Worm (Caenorhabditis elegans) whole organism, L4 larva: Measurements from ENCODE around the gene ints-11.

ENCODE experiments used
- F26F4.8 ChIP-seq: fragments of 200-800 bp; sonication (Bioruptor generic); conservative IDR thresholded peaks from 2 replicates; pipeline ENCODE4 v1.3.6; 2022; ENCODE audit warnings: missing genetic modification characterization, missing compliant biosample characterization
- F44E2.7 ChIP-seq: fragments of 200-800 bp; sonication (Bioruptor generic); IDR thresholded peaks from 2 replicates; pipeline ENCODE4 v2.1.2; 2022; ENCODE audit warnings: missing genetic modification characterization, missing compliant biosample characterization
- F49E8.2 ChIP-seq: sonication (generic microtip); optimal IDR thresholded peaks from 2 replicates; lab custom pipeline; 2016; ENCODE audit warnings: missing compliant biosample characterization, mild to moderate bottlenecking, missing genetic modification characterization, borderline replicate concordance
- R02D3.7 ChIP-seq: fragments of 150-350 bp; sonication (generic microtip); optimal IDR thresholded peaks from 3 replicates; lab custom pipeline; 2014; ENCODE audit warnings: missing biosample characterization, missing genetic modification characterization
- Y48G9A.11 ChIP-seq: fragments of 200-800 bp; sonication (Bioruptor generic); IDR thresholded peaks from 2 replicates; pipeline ENCODE4 v1.3.6; 2022; ENCODE audit warnings: missing genetic modification reagents, missing genetic modification characterization, missing compliant biosample characterization
- aly-2 ChIP-seq: sonication (generic microtip); optimal IDR thresholded peaks from 2 replicates; lab custom pipeline; 2018; ENCODE audit warnings: missing biosample characterization, missing genetic modification characterization
- ama-1 ChIP-seq: fragments of 150-350 bp; optimal IDR thresholded peaks from 2 replicates; lab custom pipeline; 2014; ENCODE audit warnings: inconsistent platforms, mixed read lengths
- arid-1 ChIP-seq: fragments of 200-800 bp; sonication (Bioruptor generic); conservative IDR thresholded peaks from 2 replicates; pipeline ENCODE4 v1.3.6; 2022; ENCODE audit warnings: missing genetic modification reagents, missing genetic modification characterization, missing compliant biosample characterization
- attf-4 ChIP-seq: sonication (generic microtip); optimal IDR thresholded peaks from 3 replicates; lab custom pipeline; 2017; ENCODE audit warnings: missing biosample characterization, missing genetic modification characterization
- ceh-82 ChIP-seq: sonication (generic microtip); optimal IDR thresholded peaks from 2 replicates; lab custom pipeline; 2017; ENCODE audit warnings: missing biosample characterization, missing genetic modification characterization
- ctbp-1 ChIP-seq: fragments of 200-800 bp; sonication (Bioruptor generic); IDR thresholded peaks from 2 replicates; pipeline ENCODE4 v1.3.6; 2022; ENCODE audit warnings: missing genetic modification reagents, missing genetic modification characterization, missing compliant biosample characterization
- daf-16 ChIP-seq, 3 experiments: sonication (generic microtip); optimal IDR thresholded peaks; 2 replicates each; lab custom pipeline; 2016 to 2017; ENCODE audit warnings: missing genetic modification characterization in 3 of 3, missing genetic modification reagents in 3 of 3, mild to moderate bottlenecking in 2 of 3, missing compliant biosample characterization in 2 of 3, missing biosample characterization in 1 of 3, moderate library complexity in 1 of 3
- daf-19 ChIP-seq: fragments of 200-800 bp; sonication (Bioruptor generic); conservative IDR thresholded peaks from 2 replicates; pipeline ENCODE4 v1.3.6; 2022; ENCODE audit warnings: missing genetic modification characterization, missing compliant biosample characterization
- dmd-8 ChIP-seq: fragments of 200-800 bp; sonication (Bioruptor generic); IDR thresholded peaks from 2 replicates; pipeline ENCODE4 v1.3.6; 2022; ENCODE audit warnings: missing genetic modification characterization, missing compliant biosample characterization
- egl-43 ChIP-seq: fragments of 200-800 bp; sonication (Bioruptor generic); IDR thresholded peaks from 2 replicates; pipeline ENCODE4 v1.3.6; 2022; ENCODE audit warnings: missing genetic modification reagents, missing genetic modification characterization, missing compliant biosample characterization
- hlh-30 ChIP-seq: sonication (generic microtip); optimal IDR thresholded peaks from 2 replicates; lab custom pipeline; 2017; ENCODE audit warnings: antibody characterized with exemption, mild to moderate bottlenecking, missing genetic modification characterization, missing compliant biosample characterization; ENCODE audit not compliant: insufficient read depth
- lim-7 ChIP-seq: fragments of 200-800 bp; sonication (Bioruptor generic); IDR thresholded peaks from 2 replicates; pipeline ENCODE4 v1.3.6; 2022; ENCODE audit warnings: missing genetic modification characterization, missing compliant biosample characterization
- lin-13 ChIP-seq: fragments of 150-350 bp; optimal IDR thresholded peaks from 2 replicates; lab custom pipeline; 2014; ENCODE audit warnings: missing biosample characterization, missing genetic modification reagents, missing genetic modification characterization
- lin-15B ChIP-seq: fragments of 150-350 bp; sonication (generic microtip); optimal IDR thresholded peaks from 3 replicates; lab custom pipeline; 2014; ENCODE audit warnings: missing biosample characterization, missing genetic modification characterization
- lin-38 ChIP-seq: fragments of 200-800 bp; sonication (Bioruptor generic); IDR thresholded peaks from 2 replicates; pipeline ENCODE4 v1.3.6; 2022; ENCODE audit warnings: missing genetic modification reagents, missing genetic modification characterization, missing compliant biosample characterization
- lin-39 ChIP-seq: fragments of 150-350 bp; optimal IDR thresholded peaks from 2 replicates; lab custom pipeline; 2014; ENCODE audit warnings: missing biosample characterization, missing genetic modification reagents, missing genetic modification characterization
- lir-3 ChIP-seq: sonication (generic microtip); optimal IDR thresholded peaks from 2 replicates; lab custom pipeline; 2016; ENCODE audit warnings: mild to moderate bottlenecking, missing genetic modification characterization, missing compliant biosample characterization
- lsy-2 ChIP-seq, 2 experiments: fragments of 150-350 bp in 1 of 2; sonication (generic microtip) in 1 of 2; optimal IDR thresholded peaks; 2 replicates each; lab custom pipeline; 2014 to 2017; ENCODE audit warnings: missing biosample characterization in 2 of 2, missing genetic modification characterization in 2 of 2
- madf-9 ChIP-seq: fragments of 200-800 bp; sonication (Bioruptor generic); conservative IDR thresholded peaks from 2 replicates; pipeline ENCODE4 v1.3.6; 2022; ENCODE audit warnings: missing genetic modification reagents, missing genetic modification characterization, missing compliant biosample characterization
- mdt-29 ChIP-seq: fragments of 200-800 bp; sonication (Bioruptor generic); IDR thresholded peaks from 2 replicates; pipeline ENCODE4 v1.3.6; 2022; ENCODE audit warnings: missing genetic modification reagents, missing genetic modification characterization, missing compliant biosample characterization
- mep-1 ChIP-seq: fragments of 150-350 bp; sonication (generic microtip); optimal IDR thresholded peaks from 3 replicates; lab custom pipeline; 2014; ENCODE audit warnings: missing biosample characterization, missing genetic modification characterization
- mes-2 ChIP-seq: sonication (generic microtip); optimal IDR thresholded peaks from 2 replicates; lab custom pipeline; 2016; ENCODE audit warnings: missing genotype, mild to moderate bottlenecking, missing genetic modification characterization, missing compliant biosample characterization; ENCODE audit not compliant: poor library complexity, severe bottlenecking
- mxl-3 ChIP-seq: fragments of 200-800 bp; sonication (Bioruptor generic); optimal IDR thresholded peaks from 2 replicates; lab custom pipeline; 2018; ENCODE audit warnings: mild to moderate bottlenecking, missing genetic modification characterization, missing compliant biosample characterization
- nhr-102 ChIP-seq: sonication (generic microtip); optimal IDR thresholded peaks from 2 replicates; lab custom pipeline; 2016; ENCODE audit warnings: mild to moderate bottlenecking, missing genetic modification characterization, moderate library complexity, missing compliant biosample characterization
- nhr-237 ChIP-seq: sonication (generic microtip); optimal IDR thresholded peaks from 2 replicates; lab custom pipeline; 2017; ENCODE audit warnings: missing biosample characterization, missing genetic modification characterization
- nhr-25 ChIP-seq: sonication (generic microtip); optimal IDR thresholded peaks from 2 replicates; lab custom pipeline; 2017; ENCODE audit warnings: missing genetic modification characterization, mild to moderate bottlenecking, missing compliant biosample characterization, antibody characterized with exemption, moderate library complexity, borderline replicate concordance; ENCODE audit not compliant: insufficient read depth
- nhr-41 ChIP-seq: fragments of 200-800 bp; sonication (Bioruptor generic); IDR thresholded peaks from 2 replicates; pipeline ENCODE4 v1.3.6; 2022; ENCODE audit warnings: missing genetic modification reagents, missing genetic modification characterization, missing compliant biosample characterization
- nhr-76 ChIP-seq: fragments of 150-350 bp; optimal IDR thresholded peaks from 2 replicates; lab custom pipeline; 2014; ENCODE audit warnings: missing biosample characterization, missing genetic modification characterization
- snpc-1.2 ChIP-seq: fragments of 200-800 bp; sonication (Bioruptor generic); IDR thresholded peaks from 2 replicates; pipeline ENCODE4 v1.3.6; 2022; ENCODE audit warnings: missing genetic modification reagents, missing genetic modification characterization, missing compliant biosample characterization
- unc-130 ChIP-seq: sonication (generic microtip); optimal IDR thresholded peaks from 2 replicates; lab custom pipeline; 2016; ENCODE audit warnings: missing genetic modification reagents, missing genetic modification characterization, missing compliant biosample characterization
- unc-62 ChIP-seq, 3 experiments: fragments of 150-350 bp in 1 of 3; sonication (generic microtip); optimal IDR thresholded peaks in 2 of 3; peaks in 1 of 3; 1 replicate in 1 of 3; 2 replicates in 2 of 3; lab custom pipeline; 2014 to 2017; ENCODE audit warnings: missing biosample characterization in 3 of 3, missing genetic modification characterization in 3 of 3, missing genetic modification reagents in 3 of 3, missing genotype in 1 of 3
- zfp-2 ChIP-seq: sonication (generic microtip); optimal IDR thresholded peaks from 2 replicates; lab custom pipeline; 2016; ENCODE audit warnings: mild to moderate bottlenecking, missing genetic modification characterization, missing compliant biosample characterization
- zfp-3 ChIP-seq: fragments of 200-800 bp; sonication (Bioruptor generic); conservative IDR thresholded peaks from 2 replicates; pipeline ENCODE4 v1.3.6; 2022; ENCODE audit warnings: missing genetic modification reagents, missing genetic modification characterization, missing compliant biosample characterization
- ztf-11 ChIP-seq: fragments of 150-350 bp; optimal IDR thresholded peaks from 2 replicates; lab custom pipeline; 2014; ENCODE audit warnings: missing biosample characterization, missing genetic modification characterization
- ztf-7 ChIP-seq: fragments of 150-350 bp; optimal IDR thresholded peaks from 2 replicates; lab custom pipeline; 2014; ENCODE audit warnings: missing biosample characterization, missing genetic modification characterization

Gene ints-11

DNA sequence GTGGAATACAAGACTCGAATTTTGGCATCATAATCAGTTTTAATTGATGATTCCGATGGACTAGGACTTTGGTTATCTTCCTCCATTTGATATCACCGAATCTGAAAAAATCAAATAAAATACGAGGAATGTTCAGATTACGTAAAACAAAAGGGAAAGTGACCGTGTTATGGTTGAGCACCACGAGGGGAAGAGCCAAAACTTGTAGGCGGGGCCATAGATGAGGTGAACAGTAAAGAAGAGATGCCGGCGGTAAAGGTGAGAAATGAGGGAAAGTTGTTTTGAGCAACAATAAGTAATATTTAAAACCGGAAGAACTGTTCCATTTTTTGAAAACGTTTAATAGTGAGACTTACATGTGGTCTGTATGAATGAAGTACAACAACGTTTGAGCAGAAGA lies 6.7 kb upstream of the ints-11 start, which contains the start of gene F10B5.3:
Gene F10B5.3, minus strand, starts transcription at position 101 of the 400 bp plus-strand sequence.
- no peak for TF ChIP-seq lin-39
- TF ChIP-seq unc-62 (GFP tag; optimal IDR thresholded peaks at IDR 0.05 in 1 of 2; lab: Kevin White, UChicago): peak in 1 of 2 experiments; percentile 7
- no peak for TF ChIP-seq unc-62 (tag; optimal IDR thresholded peaks at IDR 0.05; lab: Kevin White, UChicago)
- TF ChIP-seq, all 104 proteins: peak for 1

DNA sequence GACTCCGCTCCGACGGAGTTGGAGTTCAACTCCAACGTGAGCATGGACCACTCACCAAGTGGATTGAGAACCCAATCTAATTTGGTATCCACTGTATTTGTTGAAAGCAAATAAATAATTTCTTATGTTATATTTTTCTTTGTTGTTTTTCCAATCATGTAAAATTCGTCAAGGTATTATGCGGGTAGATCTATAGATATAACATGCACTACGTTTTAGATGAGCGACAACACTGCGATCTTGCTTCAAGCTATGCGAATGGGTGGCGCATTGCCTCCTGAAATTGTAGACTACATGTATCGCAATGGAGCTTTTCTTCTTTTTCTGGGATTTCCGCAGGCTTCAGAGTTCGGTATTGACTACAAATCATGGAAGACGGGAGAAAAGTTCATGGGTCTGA lies 1.3 kb upstream of the ints-11 start, which contains the start of gene F10B5.2:
Gene F10B5.2, plus strand, starts transcription at position 220 of the 400 bp plus-strand sequence.
- peak; percentile 8 for TF ChIP-seq unc-130
- 0 out of 2 replicates have a peak, but pooled peaks have one; percentile 54 for TF ChIP-seq arid-1 (GFP tag; lab: Robert Waterston, UW)
- TF ChIP-seq snpc-1.2 (GFP tag; lab: Robert Waterston, UW): 0 out of 2 replicates have a peak, but pooled peaks have one; percentile 49
- 0 out of 2 replicates have a peak, but pooled peaks have one; percentile 48 for TF ChIP-seq F26F4.8 (GFP tag; lab: Robert Waterston, UW)
- TF ChIP-seq daf-19 (GFP tag; lab: Robert Waterston, UW): 0 out of 2 replicates have a peak, but pooled peaks have one; percentile 41
- no peak for TF ChIP-seq lir-3
- TF ChIP-seq F49E8.2 (tag; lab: Kevin White, UChicago): peak; percentile 61
- peak; percentile 50 for TF ChIP-seq lin-38 (GFP tag; lab: Robert Waterston, UW)
- 0 out of 2 replicates have a peak, but pooled peaks have one; percentile 48 for TF ChIP-seq Y48G9A.11
- no peak for TF ChIP-seq ztf-11
- TF ChIP-seq lin-13 (GFP tag; lab: Kevin White, UChicago): no peak

DNA sequence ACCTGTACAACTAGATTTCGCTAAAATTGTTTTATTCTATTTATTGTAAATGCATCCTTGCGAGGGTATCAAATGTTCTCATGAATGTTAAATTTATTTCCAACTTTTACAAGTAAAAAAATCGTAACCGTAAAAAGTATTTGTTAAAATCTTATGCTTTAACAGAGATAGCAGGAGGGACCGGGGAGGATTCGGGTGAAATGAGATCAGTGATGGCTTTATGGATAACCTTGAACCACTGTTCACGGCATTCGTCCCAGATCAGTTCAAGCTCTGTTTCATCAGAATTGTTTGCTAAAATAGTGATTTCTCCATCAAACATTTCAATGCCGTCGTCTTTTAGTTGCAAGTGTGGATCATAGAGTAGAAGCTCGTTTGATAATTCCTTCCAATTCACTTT lies 2.1 kb downstream of the ints-11 start:
- TF ChIP-seq nhr-41 (no peak), arid-1 (GFP tag; lab: Robert Waterston, UW) (0 out of 2 replicates have a peak, but pooled peaks have one; percentile 10), lin-38 (GFP tag; lab: Robert Waterston, UW) (peak; percentile 51), snpc-1.2 (GFP tag; lab: Robert Waterston, UW) (no peak), F49E8.2 (tag; lab: Kevin White, UChicago) (peak; percentile 1), aly-2 (tag; lab: Kevin White, UChicago) (peak; percentile 67), mdt-29 (GFP tag; lab: Robert Waterston, UW) (no peak), mes-2 (peak; percentile 5)

DNA sequence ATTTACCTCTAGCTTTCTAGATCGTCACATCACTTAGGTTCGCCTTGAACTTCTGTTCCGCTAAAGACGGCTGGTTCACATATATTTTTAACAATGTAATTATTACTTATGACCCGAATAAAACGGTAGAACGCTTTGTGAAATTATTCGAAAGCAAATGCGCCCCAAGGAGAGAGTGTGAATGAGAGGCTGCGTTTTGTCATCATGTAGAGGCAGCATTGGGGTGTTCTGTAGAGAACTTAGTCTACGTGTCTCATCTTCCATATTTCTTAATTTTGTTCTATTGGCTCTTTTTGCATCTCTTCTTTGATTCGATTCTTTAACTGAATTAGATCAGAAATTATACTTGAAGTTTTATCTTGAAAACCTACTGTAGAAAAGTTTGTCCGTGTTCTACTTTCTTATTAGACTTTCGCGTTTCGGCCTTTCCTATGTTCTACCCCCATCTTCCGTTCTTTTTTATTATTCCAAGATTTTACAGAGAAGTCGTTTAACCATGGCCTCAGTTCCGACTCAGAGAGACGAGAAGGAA lies 5.2 kb downstream of the ints-11 start, which contains the start of gene cdc-48.2:
Gene cdc-48.2, plus strand, starts transcription at position 482 of the 532 bp plus-strand sequence.
- 0 out of 2 replicates have a peak, but pooled peaks have one; percentile 28 for TF ChIP-seq ctbp-1
- TF ChIP-seq egl-43 (GFP tag; lab: Robert Waterston, UW): no peak
- TF ChIP-seq F44E2.7: no peak
- peak; percentile 35 for TF ChIP-seq mes-2
- TF ChIP-seq lin-38 (GFP tag; lab: Robert Waterston, UW): peak; percentile 48
- TF ChIP-seq mep-1 (tag; lab: Kevin White, UChicago): no peak
- no peak for TF ChIP-seq nhr-76 (tag; lab: Kevin White, UChicago)
- TF ChIP-seq hlh-30 (tag; lab: Kevin White, UChicago): no peak
- no peak for TF ChIP-seq unc-130
- no peak for TF ChIP-seq madf-9 (GFP tag; lab: Robert Waterston, UW)
- TF ChIP-seq lin-15B (tag; lab: Kevin White, UChicago): no peak
- TF ChIP-seq zfp-2 (tag; lab: Kevin White, UChicago): no peak
- TF ChIP-seq mxl-3 (GFP tag; lab: Kevin White, UChicago): peak; percentile 7
- TF ChIP-seq R02D3.7: no peak
- TF ChIP-seq dmd-8 (GFP tag; lab: Robert Waterston, UW): no peak
- no peak for TF ChIP-seq nhr-102 (tag; lab: Kevin White, UChicago)
- TF ChIP-seq arid-1 (GFP tag; lab: Robert Waterston, UW): no peak
- no peak for TF ChIP-seq ceh-82 (tag; lab: Kevin White, UChicago)
- TF ChIP-seq daf-16 (GFP tag; optimal IDR thresholded peaks at IDR 0.05; lab: Kevin White, UChicago): no peak
- no peak for TF ChIP-seq daf-16 (tag; optimal IDR thresholded peaks at IDR 0.05; lab: Kevin White, UChicago)
- TF ChIP-seq lsy-2 (tag; optimal IDR thresholded peaks at IDR 0.05; lab: Kevin White, UChicago): peak in 1 of 2 experiments; percentile 62
- no peak for TF ChIP-seq zfp-3 (GFP tag; lab: Robert Waterston, UW)
- no peak for TF ChIP-seq nhr-237 (tag; lab: Kevin White, UChicago)
- TF ChIP-seq ama-1 (lab: Kevin White, UChicago): no peak
- TF ChIP-seq nhr-25 (tag; lab: Kevin White, UChicago): no peak
- TF ChIP-seq ztf-7 (tag; lab: Kevin White, UChicago): no peak
- no peak for TF ChIP-seq attf-4 (tag; lab: Kevin White, UChicago)
- no peak for TF ChIP-seq lim-7
